Worm (Caenorhabditis elegans): ENCODE results near the gene T28C12.15.

- TF ChIP-seq pag-3 (tag; optimal IDR thresholded peaks at IDR 0.05; ENCODE audit: borderline replicate concordance) (no peak), T23F11.4 (GFP tag; optimal IDR thresholded peaks at IDR 0.05) (no peak), elt-2 (tag; optimal IDR thresholded peaks at IDR 0.05) (no peak), dve-1 (tag; optimal IDR thresholded peaks at IDR 0.05) (no peak), lim-6 (tag; optimal IDR thresholded peaks at IDR 0.05) (no peak), unc-42 (tag; optimal IDR thresholded peaks at IDR 0.05) (no peak), F13H6.1 (tag; optimal IDR thresholded peaks at IDR 0.05) (no peak), ref-2 (tag; optimal IDR thresholded peaks at IDR 0.05) (no peak), ttx-3 (tag; optimal IDR thresholded peaks at IDR 0.05) (no peak), ama-1 (optimal IDR thresholded peaks at IDR 0.05) (no peak), tbx-2 (tag; optimal IDR thresholded peaks at IDR 0.05) (no peak)
Measured at ce11 chrV:6368494-6368893, 46.9 kb upstream of the T28C12.15 start.
